Worm (Caenorhabditis elegans) whole organism, L4/young adult: ENCODE data around the gene nspc-3.

Experiments
- W03F9.2 ChIP-seq: fragments of 150-350 bp; optimal IDR thresholded peaks from 2 replicates; lab custom pipeline; 2014; ENCODE audit warnings: missing biosample characterization, missing genetic modification characterization
- dao-5 ChIP-seq: sonication (generic microtip); optimal IDR thresholded peaks from 2 replicates; lab custom pipeline; 2016; ENCODE audit warnings: missing genotype, missing genetic modification characterization, moderate library complexity, missing compliant biosample characterization
- him-1 ChIP-seq: sonication (generic microtip); optimal IDR thresholded peaks from 2 replicates; lab custom pipeline; 2016; ENCODE audit warnings: missing genotype, missing genetic modification reagents, missing genetic modification characterization, missing compliant biosample characterization

DNA sequence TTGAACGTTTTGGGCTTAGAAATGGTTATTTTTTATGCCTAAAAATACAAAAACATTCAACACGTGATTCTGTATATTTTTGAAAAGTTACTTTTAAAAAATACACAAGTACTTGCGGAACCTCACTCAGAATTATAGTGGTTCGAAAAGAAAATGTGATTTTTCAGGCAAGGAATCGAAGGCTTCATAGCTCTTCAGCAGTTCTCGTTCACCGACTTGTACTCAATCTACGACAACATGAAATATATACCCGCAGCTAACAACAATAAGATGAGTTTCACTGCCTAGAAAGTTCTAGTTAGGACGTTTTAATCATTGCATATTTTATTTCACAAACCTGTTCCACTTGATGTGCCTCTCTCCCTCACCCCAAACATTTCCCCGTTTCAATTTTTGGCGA lies 25.7 kb downstream of the nspc-3 start:
- no peak for TF ChIP-seq him-1 (tag; lab: Kevin White, UChicago)
- no peak for TF ChIP-seq W03F9.2
- TF ChIP-seq dao-5 (tag; lab: Kevin White, UChicago) = no peak
